Fruit fly (Drosophila melanogaster): ENCODE measurements around the gene alphaTub85E.

DNA sequence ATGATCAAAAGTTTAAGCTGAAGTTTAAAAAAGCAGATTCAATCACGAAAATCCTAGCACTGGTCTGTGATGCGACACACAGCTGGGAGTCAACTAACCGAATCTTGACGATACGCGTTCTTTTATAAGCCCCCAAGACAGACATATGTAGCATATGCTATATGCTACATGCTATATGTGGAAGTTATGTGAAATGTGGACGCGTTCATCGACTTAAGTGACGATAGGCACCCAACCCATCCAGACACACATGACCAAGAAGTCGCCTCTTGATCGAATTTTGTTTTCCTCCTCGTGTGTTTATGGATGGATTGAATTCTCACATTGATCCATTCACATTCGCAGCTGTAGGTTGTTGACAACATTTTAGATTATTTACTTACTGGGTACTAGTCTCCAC is at the start of gene alphaTub85E:
- TF ChIP-seq topi (GFP tag; optimal IDR thresholded peaks at IDR 0.05), result no peak
- TF ChIP-seq esn (GFP tag; optimal IDR thresholded peaks at IDR 0.05), result no peak
- no peak for TF ChIP-seq CG8119 (GFP tag; IDR thresholded peaks at IDR 0.05)
- TF ChIP-seq CG16779 (tag; optimal IDR thresholded peaks at IDR 0.05), result no peak
- TF ChIP-seq CG6854 (GFP tag; optimal IDR thresholded peaks at IDR 0.05), result no peak
- TF ChIP-seq acj6 (GFP tag; optimal IDR thresholded peaks at IDR 0.05), result no peak
- TF ChIP-seq Hr4 (GFP tag; optimal IDR thresholded peaks at IDR 0.05), result no peak
- TF ChIP-seq spab (GFP tag; optimal IDR thresholded peaks at IDR 0.05), result no peak
- no peak for TF ChIP-seq fd85E (GFP tag; optimal IDR thresholded peaks at IDR 0.05)
- no peak for TF ChIP-seq OdsH (GFP tag; optimal IDR thresholded peaks at IDR 0.05)
- TF ChIP-seq Eip78C (GFP tag), result no peak
- no peak for TF ChIP-seq CG15336 (GFP tag; IDR thresholded peaks at IDR 0.05)
- no peak for TF ChIP-seq CG3919 (GFP tag; optimal IDR thresholded peaks at IDR 0.05)
- TF ChIP-seq Ets21C (GFP tag; optimal IDR thresholded peaks at IDR 0.05), result no peak
